Fruit fly (Drosophila melanogaster) whole organism, prepupa: ENCODE results near the gene tna.
A peak's percentile ranks its signal among the peaks of the same experiment; 100 is the strongest.

Experiments
- Blimp-1 ChIP-seq: fragments of 200-800 bp; sonication (Bioruptor generic); optimal IDR thresholded peaks from 3 replicates; lab custom pipeline; 2017; ENCODE audit warnings: missing biosample characterization, missing genetic modification characterization, mild to moderate bottlenecking, moderate library complexity, missing genetic modification reagents
- CG10631 ChIP-seq: fragments of 200-800 bp; sonication (Bioruptor generic); optimal IDR thresholded peaks from 2 replicates; lab custom pipeline; 2016; ENCODE audit warnings: missing biosample characterization, missing genetic modification characterization
- CG11294 ChIP-seq: fragments of 200-800 bp; sonication (Bioruptor generic); IDR thresholded peaks from 2 replicates; pipeline ENCODE4 v1.3.6; 2022; ENCODE audit warnings: missing biosample characterization, missing genetic modification characterization
- CG11762 ChIP-seq: fragments of 200-800 bp; sonication (Bioruptor generic); optimal IDR thresholded peaks from 3 replicates; lab custom pipeline; 2016; ENCODE audit warnings: missing biosample characterization, missing genetic modification characterization; ENCODE audit not compliant: insufficient read depth
- CG11902 ChIP-seq: fragments of 200-800 bp; sonication (Bioruptor generic); optimal IDR thresholded peaks from 3 replicates; lab custom pipeline; 2016; ENCODE audit warnings: missing biosample characterization, missing genetic modification characterization
- CG15336 ChIP-seq: fragments of 200-800 bp; sonication (Bioruptor generic); IDR thresholded peaks from 2 replicates; pipeline ENCODE4 v1.3.6; 2022; ENCODE audit warnings: missing biosample characterization, missing genetic modification characterization
- CG1621 ChIP-seq: fragments of 200-800 bp; sonication (Bioruptor generic); optimal IDR thresholded peaks from 3 replicates; lab custom pipeline; 2018; ENCODE audit warnings: missing biosample characterization, mild to moderate bottlenecking, missing genetic modification characterization
- CG16779 ChIP-seq: fragments of 200-800 bp; sonication (Bioruptor generic); optimal IDR thresholded peaks from 3 replicates; lab custom pipeline; 2017; ENCODE audit warnings: missing biosample characterization, mild to moderate bottlenecking, missing genetic modification characterization
- CG32006 ChIP-seq: fragments of 200-800 bp; sonication (Bioruptor generic); optimal IDR thresholded peaks from 3 replicates; lab custom pipeline; 2017; ENCODE audit warnings: missing biosample characterization, mild to moderate bottlenecking, missing genetic modification characterization
- CG3919 ChIP-seq: fragments of 200-800 bp; sonication (Bioruptor generic); optimal IDR thresholded peaks from 3 replicates; lab custom pipeline; 2016; ENCODE audit warnings: missing biosample characterization, missing genetic modification characterization
- CG4318 ChIP-seq: fragments of 200-800 bp; sonication (Bioruptor generic); optimal IDR thresholded peaks from 3 replicates; lab custom pipeline; 2017; ENCODE audit warnings: missing biosample characterization, mild to moderate bottlenecking, missing genetic modification characterization
- CG6276 ChIP-seq: fragments of 200-800 bp; sonication (Bioruptor generic); optimal IDR thresholded peaks from 2 replicates; lab custom pipeline; 2017; ENCODE audit warnings: missing biosample characterization, mild to moderate bottlenecking, missing genetic modification characterization
- CG6854 ChIP-seq: fragments of 200-800 bp; sonication (Bioruptor generic); optimal IDR thresholded peaks from 2 replicates; lab custom pipeline; 2017; ENCODE audit warnings: missing biosample characterization, mild to moderate bottlenecking, missing genetic modification characterization
- CG7368 ChIP-seq: fragments of 200-800 bp; sonication (Bioruptor generic); optimal IDR thresholded peaks from 3 replicates; lab custom pipeline; 2016; ENCODE audit warnings: missing biosample characterization, missing genetic modification characterization
- CG8119 ChIP-seq: fragments of 200-800 bp; sonication (Bioruptor generic); IDR thresholded peaks from 3 replicates; pipeline ENCODE4 v1.3.6; 2022; ENCODE audit warnings: missing biosample characterization, missing genetic modification characterization
- CG8632 ChIP-seq: fragments of 200-800 bp; sonication (Bioruptor generic); optimal IDR thresholded peaks from 3 replicates; lab custom pipeline; 2016; ENCODE audit warnings: missing biosample characterization, missing genetic modification characterization
- Eip75B ChIP-seq: fragments of 200-800 bp; sonication (Bioruptor generic); optimal IDR thresholded peaks from 3 replicates; lab custom pipeline; 2016; ENCODE audit warnings: missing biosample characterization, missing genetic modification characterization
- Eip78C ChIP-seq: fragments of 200-800 bp; sonication (Bioruptor generic); peaks from one replicate; lab custom pipeline; 2016; ENCODE audit warnings: missing biosample characterization, missing genetic modification characterization
- Eip93F ChIP-seq: fragments of 200-800 bp; sonication (Bioruptor generic); optimal IDR thresholded peaks from 2 replicates; lab custom pipeline; 2016; ENCODE audit warnings: missing biosample characterization, mild to moderate bottlenecking, missing genetic modification characterization
- Ets96B ChIP-seq: fragments of 200-800 bp; optimal IDR thresholded peaks from 2 replicates; lab custom pipeline; 2019; ENCODE audit warnings: missing biosample characterization, mild to moderate bottlenecking, missing genetic modification characterization, moderate library complexity
- Hr38 ChIP-seq: sonication (Bioruptor generic); optimal IDR thresholded peaks from 2 replicates; lab custom pipeline; 2016; ENCODE audit warnings: missing biosample characterization, missing genetic modification characterization
- Hr39 ChIP-seq: fragments of 200-800 bp; sonication (Bioruptor generic); optimal IDR thresholded peaks from 2 replicates; lab custom pipeline; 2016; ENCODE audit warnings: missing biosample characterization, missing genetic modification characterization
- Hr4 ChIP-seq: fragments of 200-800 bp; sonication (Bioruptor generic); optimal IDR thresholded peaks from 3 replicates; lab custom pipeline; 2016; ENCODE audit warnings: missing biosample characterization, missing genetic modification characterization
- Met ChIP-seq: fragments of 200-800 bp; sonication (Bioruptor generic); optimal IDR thresholded peaks from 3 replicates; lab custom pipeline; 2016; ENCODE audit warnings: missing biosample characterization, missing genetic modification characterization
- OdsH ChIP-seq: fragments of 200-800 bp; sonication (Bioruptor generic); optimal IDR thresholded peaks from 3 replicates; lab custom pipeline; 2016; ENCODE audit warnings: missing biosample characterization, missing genetic modification characterization
- Smox ChIP-seq: fragments of 200-800 bp; sonication (Bioruptor generic); optimal IDR thresholded peaks from 3 replicates; lab custom pipeline; 2016; ENCODE audit warnings: missing biosample characterization, missing genetic modification characterization
- Sox14 ChIP-seq: fragments of 200-800 bp; sonication (Bioruptor generic); optimal IDR thresholded peaks from 3 replicates; lab custom pipeline; 2016; ENCODE audit warnings: missing biosample characterization, missing genetic modification characterization
- Sox15 ChIP-seq: fragments of 200-800 bp; sonication (Bioruptor generic); optimal IDR thresholded peaks from 3 replicates; lab custom pipeline; 2016; ENCODE audit warnings: missing biosample characterization, missing genetic modification characterization
- achi ChIP-seq: fragments of 200-800 bp; sonication (Bioruptor generic); optimal IDR thresholded peaks from 3 replicates; lab custom pipeline; 2016; ENCODE audit warnings: missing biosample characterization, missing genetic modification characterization
- acj6 ChIP-seq: fragments of 200-800 bp; sonication (Bioruptor generic); optimal IDR thresholded peaks from 3 replicates; lab custom pipeline; 2016; ENCODE audit warnings: missing biosample characterization, missing genetic modification characterization
- cyc ChIP-seq: fragments of 200-800 bp; sonication (Bioruptor generic); optimal IDR thresholded peaks from 3 replicates; lab custom pipeline; 2016; ENCODE audit warnings: missing biosample characterization, missing genetic modification characterization
- dac ChIP-seq: fragments of 200-800 bp; sonication (Bioruptor generic); optimal IDR thresholded peaks from 2 replicates; lab custom pipeline; 2017; ENCODE audit warnings: missing biosample characterization, mild to moderate bottlenecking, missing genetic modification characterization
- dsx ChIP-seq: fragments of 200-800 bp; optimal IDR thresholded peaks from 3 replicates; lab custom pipeline; 2019; ENCODE audit warnings: missing biosample characterization, mild to moderate bottlenecking, missing genetic modification characterization, moderate library complexity; ENCODE audit not compliant: poor library complexity, severe bottlenecking
- eg ChIP-seq: fragments of 200-800 bp; sonication (Bioruptor generic); IDR thresholded peaks from 3 replicates; pipeline ENCODE4 v1.3.6; 2022; ENCODE audit warnings: missing biosample characterization, missing genetic modification characterization
- fd59A ChIP-seq: fragments of 200-800 bp; sonication (Bioruptor generic); optimal IDR thresholded peaks from 2 replicates; lab custom pipeline; 2017; ENCODE audit warnings: missing biosample characterization, mild to moderate bottlenecking, missing genetic modification characterization, missing genetic modification reagents
- fd85E ChIP-seq: fragments of 200-800 bp; sonication (Bioruptor generic); optimal IDR thresholded peaks from 3 replicates; lab custom pipeline; 2016; ENCODE audit warnings: missing biosample characterization, missing genetic modification characterization
- fkh ChIP-seq: fragments of 200-800 bp; sonication (Bioruptor generic); optimal IDR thresholded peaks from 3 replicates; lab custom pipeline; 2017; ENCODE audit warnings: missing biosample characterization, mild to moderate bottlenecking, missing genetic modification characterization, moderate library complexity
- net ChIP-seq: fragments of 200-800 bp; sonication (Bioruptor generic); optimal IDR thresholded peaks from 3 replicates; lab custom pipeline; 2016; ENCODE audit warnings: missing biosample characterization, missing genetic modification characterization
- pdm3 ChIP-seq: fragments of 200-800 bp; sonication (Bioruptor generic); optimal IDR thresholded peaks from 3 replicates; lab custom pipeline; 2016; ENCODE audit warnings: missing biosample characterization, missing genetic modification characterization
- salr ChIP-seq, 2 experiments: fragments of 200-800 bp; sonication (Bioruptor generic); optimal IDR thresholded peaks; 3 replicates each; lab custom pipeline; 2016 to 2018; ENCODE audit warnings: missing biosample characterization in 2 of 2, missing genetic modification characterization in 2 of 2, mild to moderate bottlenecking in 1 of 2
- spab ChIP-seq: fragments of 200-800 bp; sonication (Bioruptor generic); optimal IDR thresholded peaks from 2 replicates; lab custom pipeline; 2017; ENCODE audit warnings: missing biosample characterization, mild to moderate bottlenecking, missing genetic modification characterization, missing genetic modification reagents
- ss ChIP-seq, 2 experiments: fragments of 200-800 bp; sonication (Bioruptor generic); optimal IDR thresholded peaks; 2 replicates in 1 of 2; 3 replicates in 1 of 2; lab custom pipeline; 2017 to 2018; ENCODE audit warnings: mild to moderate bottlenecking in 2 of 2, missing biosample characterization in 2 of 2, missing genetic modification characterization in 2 of 2, moderate library complexity in 1 of 2
- svp ChIP-seq: fragments of 200-800 bp; sonication (Bioruptor generic); peaks from one replicate; lab custom pipeline; 2016; ENCODE audit warnings: missing biosample characterization, missing genetic modification characterization
- topi ChIP-seq: fragments of 200-800 bp; sonication (Bioruptor generic); optimal IDR thresholded peaks from 3 replicates; lab custom pipeline; 2016; ENCODE audit warnings: missing biosample characterization, missing genetic modification characterization
- vri ChIP-seq: fragments of 200-800 bp; sonication (Bioruptor generic); optimal IDR thresholded peaks from 3 replicates; lab custom pipeline; 2016; ENCODE audit warnings: missing biosample characterization, mild to moderate bottlenecking, missing genetic modification characterization

Gene tna

DNA sequence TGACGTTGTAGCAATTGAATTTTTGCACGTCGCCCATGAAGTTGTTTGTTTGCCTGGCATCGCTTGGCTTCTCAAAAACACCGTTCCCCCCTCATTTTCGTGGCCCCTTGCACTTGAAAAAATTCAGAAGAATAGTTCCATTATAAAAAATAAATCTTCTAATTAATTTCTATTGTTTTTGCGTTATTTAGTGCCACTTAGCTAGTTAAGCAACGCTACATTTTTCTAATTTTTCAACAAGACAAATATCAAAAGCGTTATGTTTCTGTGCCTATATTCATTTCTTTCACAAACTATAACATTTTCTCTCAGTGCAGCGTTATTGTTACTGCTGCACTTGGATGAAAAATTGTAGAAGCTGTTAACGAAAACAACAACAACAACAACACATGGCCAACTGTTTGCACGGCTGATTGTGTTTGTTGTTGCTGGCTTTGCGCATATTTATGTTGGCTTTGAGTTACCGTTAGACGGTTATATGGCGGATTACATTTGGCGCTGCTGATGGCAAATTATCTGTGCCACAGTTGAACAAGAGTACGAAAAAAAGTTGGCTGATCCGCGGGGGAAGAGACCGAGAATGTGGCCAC, 41.3 kb upstream of the tna start (continued):
- TF ChIP-seq Sox14 (GFP tag; lab: Kevin White, UChicago) (peak; percentile 75), vri (GFP tag; lab: Kevin White, UChicago) (peak; percentile 38), Smox (GFP tag; lab: Kevin White, UChicago) (peak; percentile 71), CG16779 (peak; percentile 25), dac (GFP tag; lab: Kevin White, UChicago) (peak; percentile 85), CG4318 (peak; percentile 94), ss (GFP tag; optimal IDR thresholded peaks at IDR 0.05; lab: Kevin White, UChicago) (no peak), CG1621 (tag; lab: Kevin White, UChicago) (no peak), Blimp-1 (peak; percentile 12), Sox15 (peak; percentile 25), topi (GFP tag; lab: Kevin White, UChicago) (peak; percentile 74), fkh (GFP tag; lab: Kevin White, UChicago) (no peak), CG6854 (no peak)
- TF ChIP-seq, all 60 proteins: peak for 48

DNA sequence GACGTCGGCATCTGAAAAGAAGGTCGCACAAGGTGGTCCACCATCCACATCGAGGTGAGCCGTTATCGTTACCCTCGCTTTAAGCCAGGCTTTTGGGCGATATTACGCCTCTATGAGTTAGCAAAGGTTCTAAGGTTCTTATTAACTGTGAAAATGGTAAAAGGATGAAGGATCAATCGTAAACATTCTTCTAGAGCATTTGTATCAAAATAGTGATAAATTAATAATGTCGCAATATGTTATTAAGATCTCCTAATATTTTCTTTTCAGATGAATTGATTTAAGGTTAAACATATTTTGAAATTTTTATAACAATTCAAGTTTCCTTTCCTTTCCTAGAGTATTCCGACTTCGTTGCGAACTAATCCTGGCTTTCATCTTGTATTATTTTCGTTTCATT, 39.4 kb upstream of the tna start:
- peak; percentile 36; the same call in 1 of the 2 replicates for TF ChIP-seq CG15336 (GFP tag; lab: Robert Waterston, UW)
- TF ChIP-seq eg: 0 out of 3 replicates have a peak, but pooled peaks have one; percentile 12
- TF ChIP-seq Eip78C (GFP tag; lab: Kevin White, UChicago): peak; percentile 72
- peak; percentile 31 for TF ChIP-seq pdm3 (GFP tag; lab: Kevin White, UChicago)
- TF ChIP-seq CG8119 (GFP tag; lab: Robert Waterston, UW): 0 out of 3 replicates have a peak, but pooled peaks have one; percentile 15
- TF ChIP-seq CG6276 (GFP tag; lab: Kevin White, UChicago): peak; percentile 46
- no peak for TF ChIP-seq topi (GFP tag; lab: Kevin White, UChicago)
- peak; percentile 83 for TF ChIP-seq CG32006 (GFP tag; lab: Kevin White, UChicago)
- TF ChIP-seq CG10631: no peak
- TF ChIP-seq Hr4 (GFP tag; lab: Kevin White, UChicago): peak; percentile 71
- TF ChIP-seq CG4318: peak; percentile 71
- TF ChIP-seq fd59A (GFP tag; lab: Kevin White, UChicago): no peak
- peak; percentile 17 for TF ChIP-seq achi
- TF ChIP-seq dac (GFP tag; lab: Kevin White, UChicago): peak; percentile 56

DNA sequence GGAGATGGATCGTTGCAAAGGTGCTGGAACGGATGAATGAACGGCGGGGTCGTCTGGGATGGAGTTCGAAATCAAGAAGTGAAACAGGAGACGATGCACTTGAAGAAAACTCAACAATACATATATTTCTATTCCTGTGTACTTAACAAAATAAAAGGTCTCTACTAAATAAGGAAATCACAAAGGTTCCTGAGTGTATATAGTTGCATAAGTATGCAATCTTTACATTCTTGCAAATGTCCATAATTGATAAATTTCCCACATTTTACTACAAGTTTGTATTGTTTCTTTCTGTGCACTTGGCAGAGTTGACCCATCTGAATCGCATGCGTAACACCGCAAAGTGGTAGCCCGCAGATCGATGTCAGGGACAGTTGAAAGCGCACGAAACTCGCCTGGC, 35.3 kb upstream of the tna start:
- TF ChIP-seq Eip75B (GFP tag; lab: Kevin White, UChicago) (peak; percentile 21), vri (GFP tag; lab: Kevin White, UChicago) (no peak), CG8119 (GFP tag; lab: Robert Waterston, UW) (no peak), CG6854 (no peak), cyc (GFP tag; lab: Kevin White, UChicago) (peak; percentile 35), salr (GFP tag; optimal IDR thresholded peaks at IDR 0.05; lab: Kevin White, UChicago) (no peak), Hr38 (GFP tag; lab: Kevin White, UChicago) (no peak), eg (no peak), svp (GFP tag; lab: Kevin White, UChicago) (peak; percentile 18), acj6 (GFP tag; lab: Kevin White, UChicago) (peak; percentile 24), Sox14 (GFP tag; lab: Kevin White, UChicago) (peak; percentile 20), Met (GFP tag; lab: Kevin White, UChicago) (peak; percentile 48), topi (GFP tag; lab: Kevin White, UChicago) (peak; percentile 45), pdm3 (GFP tag; lab: Kevin White, UChicago) (peak; percentile 49), Eip78C (GFP tag; lab: Kevin White, UChicago) (peak; percentile 85), Sox15 (peak; percentile 24), Hr4 (GFP tag; lab: Kevin White, UChicago) (peak; percentile 20), CG7368 (GFP tag; lab: Kevin White, UChicago) (no peak), CG11902 (no peak), CG8632 (GFP tag; lab: Kevin White, UChicago) (peak; percentile 23), net (GFP tag; lab: Kevin White, UChicago) (peak; percentile 32), spab (GFP tag; lab: Kevin White, UChicago) (no peak), Hr39 (GFP tag; lab: Kevin White, UChicago) (peak; percentile 30), dsx (GFP tag; lab: Kevin White, UChicago) (peak; percentile 4), Ets96B (tag; lab: Kevin White, UChicago) (peak; percentile 27), Eip93F (GFP tag; lab: Kevin White, UChicago) (no peak), OdsH (GFP tag; lab: Kevin White, UChicago) (peak; percentile 47), CG32006 (GFP tag; lab: Kevin White, UChicago) (no peak), CG16779 (no peak), fd85E (GFP tag; lab: Kevin White, UChicago) (no peak), Smox (GFP tag; lab: Kevin White, UChicago) (peak; percentile 33), CG3919 (GFP tag; lab: Kevin White, UChicago) (peak; percentile 51), CG11294 (GFP tag; lab: Robert Waterston, UW) (no peak), Blimp-1 (no peak), achi (peak; percentile 43), CG11762 (GFP tag; lab: Kevin White, UChicago) (no peak)
